Worm (Caenorhabditis elegans): Measurements from ENCODE around the gene ceh-91.

Gene ceh-91

DNA sequence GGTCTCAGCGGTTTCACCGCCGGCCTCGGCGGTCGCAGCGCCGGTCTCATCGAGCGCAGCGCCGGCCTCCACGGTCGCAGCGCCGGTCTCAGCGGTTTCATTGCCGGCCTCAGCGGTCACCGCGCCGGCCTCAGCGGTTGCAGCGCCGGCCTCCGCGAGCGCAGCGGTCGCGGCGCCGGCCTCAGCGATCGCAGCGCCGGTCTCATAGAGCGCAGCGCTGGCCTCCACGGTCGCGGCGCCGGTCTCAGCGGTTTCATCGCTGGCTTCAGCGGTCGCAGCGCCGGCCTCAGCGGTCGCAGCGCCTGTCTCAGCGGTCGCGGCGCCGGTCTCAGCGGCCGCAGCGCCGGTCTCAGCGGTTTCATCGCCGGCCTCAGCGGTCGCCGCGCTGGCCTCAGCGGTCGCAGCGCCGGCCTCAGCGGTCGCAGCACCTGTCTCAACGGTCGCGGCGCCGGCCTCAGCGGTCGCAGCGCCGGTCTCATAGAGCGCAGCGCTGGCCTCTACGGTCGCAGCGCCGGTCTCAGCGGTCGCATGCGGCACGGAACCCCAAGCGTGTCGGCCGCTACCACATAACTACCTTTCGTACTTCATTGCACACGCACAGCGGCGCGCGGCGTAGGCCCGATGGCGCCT is 4.8 kb upstream of the ceh-91 start (continued):
- no peak for TF ChIP-seq Y53G8AR.9 (GFP tag; conservative IDR thresholded peaks at IDR 0.05)
- no peak for TF ChIP-seq cebp-2 (GFP tag; IDR thresholded peaks at IDR 0.05)
- no peak for TF ChIP-seq ztf-26 (tag; optimal IDR thresholded peaks at IDR 0.05)
- TF ChIP-seq madf-3 (GFP tag; IDR thresholded peaks at IDR 0.05), result no peak
- peak; percentile 90 for TF ChIP-seq zfh-2 (GFP tag; conservative IDR thresholded peaks at IDR 0.05)

DNA sequence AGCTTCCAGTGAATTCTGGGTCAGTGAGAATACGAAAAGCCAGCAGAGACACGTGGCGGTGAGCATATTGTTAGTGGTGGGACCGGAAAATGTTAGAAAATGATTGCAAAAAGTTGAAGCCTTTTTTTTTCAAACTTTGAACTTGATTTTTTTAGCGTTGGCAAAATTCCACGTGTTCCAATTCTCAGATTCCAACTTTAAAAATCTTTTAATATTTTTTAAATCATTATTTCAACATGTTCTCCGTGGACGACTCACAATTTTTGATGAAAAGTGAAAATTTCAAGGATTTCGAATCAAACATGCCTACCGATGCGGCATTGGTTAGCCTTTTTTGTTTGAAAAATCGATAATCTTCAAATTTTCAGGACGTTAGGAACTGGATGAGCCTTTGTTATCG is 4.2 kb upstream of the ceh-91 start, which contains the start of the genes Y66A7A.9 and Y66A7A.4:
Gene Y66A7A.9 (minus strand): TSS at position 101 of the 400 bp plus-strand sequence.
Gene Y66A7A.4 (plus strand): TSS at position 237 of the 400 bp plus-strand sequence.
- TF ChIP-seq repo-1 (tag; optimal IDR thresholded peaks at IDR 0.05) (no peak), hmg-20 (GFP tag; IDR thresholded peaks at IDR 0.05) (no peak), let-607 (tag; optimal IDR thresholded peaks at IDR 0.05) (no peak), bed-1 (GFP tag; IDR thresholded peaks at IDR 0.05) (no peak), nfya-2 (GFP tag; IDR thresholded peaks at IDR 0.05) (no peak), tbx-9 (tag; optimal IDR thresholded peaks at IDR 0.05; ENCODE audit: borderline replicate concordance) (no peak), ama-1 (optimal IDR thresholded peaks at IDR 0.05) (no peak), ama-1 (GFP tag; optimal IDR thresholded peaks at IDR 0.05) (no peak), attf-5 (GFP tag; optimal IDR thresholded peaks at IDR 0.05) (no peak), ZK185.1 (tag; optimal IDR thresholded peaks at IDR 0.05; ENCODE audit: poor library complexity, severe bottlenecking) (no peak)

DNA sequence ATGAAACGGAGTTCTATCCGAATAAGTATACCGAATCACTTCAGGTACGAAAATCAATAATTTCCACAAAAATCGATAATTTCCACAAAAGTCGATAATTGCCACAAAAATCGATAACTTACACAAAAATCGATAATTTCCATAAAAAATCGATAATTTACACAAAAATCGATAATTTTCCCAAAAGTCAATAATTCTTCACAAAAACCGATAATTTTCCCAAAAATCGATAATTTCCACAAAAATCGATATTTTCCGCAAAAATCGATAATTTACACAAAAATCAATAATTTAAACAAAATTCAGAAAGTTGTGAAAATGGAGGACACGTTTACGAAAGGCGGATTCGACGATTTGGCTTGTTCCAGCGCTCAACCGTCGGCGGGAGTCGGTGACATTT is 1.7 kb upstream of the ceh-91 start:
- TF ChIP-seq somi-1 (GFP tag; optimal IDR thresholded peaks at IDR 0.05), result no peak
- no peak for TF ChIP-seq snpc-1.1 (tag; optimal IDR thresholded peaks at IDR 0.05; ENCODE audit: insufficient read depth)
- TF ChIP-seq mcd-1 (GFP tag; IDR thresholded peaks at IDR 0.05), result no peak
- TF ChIP-seq B0261.1 (tag; optimal IDR thresholded peaks at IDR 0.05), result no peak
- no peak for TF ChIP-seq ztf-18 (tag; optimal IDR thresholded peaks at IDR 0.05)
- no peak for TF ChIP-seq unc-130 (GFP tag; optimal IDR thresholded peaks at IDR 0.05)
- TF ChIP-seq tbx-9 (tag; optimal IDR thresholded peaks at IDR 0.05; ENCODE audit: borderline replicate concordance), result no peak
- TF ChIP-seq bed-2 (GFP tag; IDR thresholded peaks at IDR 0.05), result no peak
- TF ChIP-seq Y56A3A.18 (GFP tag; IDR thresholded peaks at IDR 0.05), result no peak
- TF ChIP-seq T07F8.4 (tag; optimal IDR thresholded peaks at IDR 0.05), result no peak
- TF ChIP-seq F37B4.10 (GFP tag; IDR thresholded peaks at IDR 0.05), result no peak
- no peak for TF ChIP-seq cebp-2 (GFP tag; IDR thresholded peaks at IDR 0.05)
- no peak for TF ChIP-seq ztf-22 (GFP tag; optimal IDR thresholded peaks at IDR 0.05)
- TF ChIP-seq lsl-1 (GFP tag; optimal IDR thresholded peaks at IDR 0.05), result no peak
- TF ChIP-seq lin-40 (tag; optimal IDR thresholded peaks at IDR 0.05), result no peak
- TF ChIP-seq unc-62 (GFP tag; optimal IDR thresholded peaks at IDR 0.05), result no peak
- no peak for TF ChIP-seq ztf-25 (GFP tag; IDR thresholded peaks at IDR 0.05)
- no peak for TF ChIP-seq F39B2.1 (GFP tag; IDR thresholded peaks at IDR 0.05)
- no peak for TF ChIP-seq ztf-28 (GFP tag; IDR thresholded peaks at IDR 0.05)

DNA sequence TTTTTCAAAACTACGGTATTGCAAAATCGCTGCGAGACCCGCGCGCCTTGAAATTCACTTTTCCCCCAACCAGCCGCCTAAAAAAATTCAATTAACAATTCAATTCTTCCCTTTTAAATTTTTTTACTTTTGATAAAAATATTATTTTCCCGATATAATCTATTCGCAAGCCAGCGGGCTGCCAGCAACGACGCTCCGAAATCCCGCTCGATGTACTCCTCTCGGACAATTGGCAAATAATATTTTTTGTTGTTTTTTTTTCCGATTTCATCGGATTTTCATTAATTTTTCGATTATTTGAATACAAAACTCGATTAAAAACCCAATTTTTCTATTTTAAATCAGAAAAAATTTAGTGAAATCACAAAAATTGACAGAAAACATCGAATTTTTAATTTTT is 744 bp upstream of the ceh-91 start:
- peak; percentile 14 for TF ChIP-seq lsl-1 (GFP tag; optimal IDR thresholded peaks at IDR 0.05)
- TF ChIP-seq madf-8 (GFP tag; conservative IDR thresholded peaks at IDR 0.05), result no peak
- no peak for TF ChIP-seq ets-4 (GFP tag; optimal IDR thresholded peaks at IDR 0.05)
- TF ChIP-seq pbrm-1 (GFP tag; IDR thresholded peaks at IDR 0.05), result no peak
- no peak for TF ChIP-seq F55B11.4 (tag; optimal IDR thresholded peaks at IDR 0.05; ENCODE audit: borderline replicate concordance, insufficient read depth)
- TF ChIP-seq F57C9.4 (tag; optimal IDR thresholded peaks at IDR 0.05), result no peak
- no peak for TF ChIP-seq dox-1 (GFP tag; IDR thresholded peaks at IDR 0.05)
- no peak for TF ChIP-seq tbp1 (GFP tag; optimal IDR thresholded peaks at IDR 0.05)
- no peak for TF ChIP-seq bed-2 (GFP tag; IDR thresholded peaks at IDR 0.05)
- peak; percentile 17; the same call in 1 of the 2 replicates for TF ChIP-seq F33H1.4 (GFP tag; IDR thresholded peaks at IDR 0.05)
- TF ChIP-seq tlf-1 (GFP tag; optimal IDR thresholded peaks at IDR 0.05), result no peak
- TF ChIP-seq attf-3 (GFP tag; conservative IDR thresholded peaks at IDR 0.05), result peak; percentile 66
- TF ChIP-seq attf-6 (GFP tag; IDR thresholded peaks at IDR 0.05), result no peak
- no peak for TF ChIP-seq ceh-58 (GFP tag; IDR thresholded peaks at IDR 0.05)
- no peak for TF ChIP-seq rcor-1 (GFP tag; IDR thresholded peaks at IDR 0.05)
- no peak for TF ChIP-seq let-607 (tag; optimal IDR thresholded peaks at IDR 0.05)
